Fruit fly (Drosophila melanogaster): Measurements from ENCODE around the gene pira.

pira gene

dm6 chrX:12723332-12723731, 40.1 kb downstream of the pira start (continued):
- TF ChIP-seq CG32772 (GFP tag; IDR thresholded peaks at IDR 0.05), result peak; percentile 23; the same call in 1 of the 2 replicates
- no peak for TF ChIP-seq CG15514 (GFP tag; optimal IDR thresholded peaks at IDR 0.05)
- TF ChIP-seq nom (GFP tag; optimal IDR thresholded peaks at IDR 0.05), result peak; percentile 6
- peak; percentile 85 for TF ChIP-seq CG34376 (GFP tag; optimal IDR thresholded peaks at IDR 0.05)
- peak; percentile 26 for TF ChIP-seq CG15479 (GFP tag; optimal IDR thresholded peaks at IDR 0.05)
- TF ChIP-seq chm (GFP tag; IDR thresholded peaks at IDR 0.05), result peak; percentile 39; the same call in 1 of the 2 replicates
- no peak for TF ChIP-seq CG30020 (tag; optimal IDR thresholded peaks at IDR 0.05)
- peak; percentile 34 for TF ChIP-seq CG8281 (tag; optimal IDR thresholded peaks at IDR 0.05)
- TF ChIP-seq CG4328 (GFP tag; optimal IDR thresholded peaks at IDR 0.05), result peak; percentile 0
- no peak for TF ChIP-seq sob (GFP tag; IDR thresholded peaks at IDR 0.05)
- TF ChIP-seq HmgD (GFP tag; optimal IDR thresholded peaks at IDR 0.05), result no peak
- TF ChIP-seq ac (GFP tag; optimal IDR thresholded peaks at IDR 0.05), result no peak
- TF ChIP-seq ftz-f1 (GFP tag; optimal IDR thresholded peaks at IDR 0.05), result peak; percentile 28
- peak; percentile 78 for TF ChIP-seq sd (tag; optimal IDR thresholded peaks at IDR 0.05)
- TF ChIP-seq CG17359 (tag; optimal IDR thresholded peaks at IDR 0.05), result peak; percentile 36
- no peak for TF ChIP-seq CG15073 (GFP tag; optimal IDR thresholded peaks at IDR 0.05)
- peak; percentile 23 for TF ChIP-seq Hmr (GFP tag; optimal IDR thresholded peaks at IDR 0.05)
- no peak for TF ChIP-seq stc (GFP tag; IDR thresholded peaks at IDR 0.05)
- peak; percentile 87; the same call in 2 of the 4 replicates for TF ChIP-seq chinmo (GFP tag; IDR thresholded peaks at IDR 0.05; ENCODE audit: partially characterized antibody)
- TF ChIP-seq CG4360 (GFP tag; IDR thresholded peaks at IDR 0.05), result no peak
- peak; percentile 56 for TF ChIP-seq lab (GFP tag; optimal IDR thresholded peaks at IDR 0.05)
- peak; percentile 9 for TF ChIP-seq Nf-YC (tag; optimal IDR thresholded peaks at IDR 0.05)
- no peak for TF ChIP-seq cas (GFP tag; IDR thresholded peaks at IDR 0.05)
- TF ChIP-seq sna (GFP tag; IDR thresholded peaks at IDR 0.05; ENCODE audit: partially characterized antibody), result no peak
- TF ChIP-seq CG17385 (GFP tag; optimal IDR thresholded peaks at IDR 0.05), result peak; percentile 41
- TF ChIP-seq HmgZ (tag; optimal IDR thresholded peaks at IDR 0.05), result peak; percentile 14
- TF ChIP-seq CG12942 (GFP tag; optimal IDR thresholded peaks at IDR 0.05), result no peak
- peak; percentile 5 for TF ChIP-seq psq (GFP tag; optimal IDR thresholded peaks at IDR 0.05)
- peak; percentile 64 for TF ChIP-seq sug (tag; optimal IDR thresholded peaks at IDR 0.05)
- peak; percentile 30 for TF ChIP-seq CG2678 (tag; optimal IDR thresholded peaks at IDR 0.05)
- TF ChIP-seq Atf6 (GFP tag; IDR thresholded peaks at IDR 0.05), result peak; percentile 47; the same call in 1 of the 2 replicates
- TF ChIP-seq sqz (GFP tag; optimal IDR thresholded peaks at IDR 0.05), result peak; percentile 91
- no peak for TF ChIP-seq croc (GFP tag; conservative IDR thresholded peaks at IDR 0.05)
- TF ChIP-seq BtbVII (GFP tag; optimal IDR thresholded peaks at IDR 0.05), result peak; percentile 6
- TF ChIP-seq CG5180 (GFP tag; optimal IDR thresholded peaks at IDR 0.05), result peak; percentile 59
- peak; percentile 71 for TF ChIP-seq cg (GFP tag; optimal IDR thresholded peaks at IDR 0.05)
- TF ChIP-seq chn (GFP tag; optimal IDR thresholded peaks at IDR 0.05), result no peak
- no peak for TF ChIP-seq Jarid2 (GFP tag; optimal IDR thresholded peaks at IDR 0.05)
- TF ChIP-seq CG10654 (GFP tag; optimal IDR thresholded peaks at IDR 0.05), result no peak
- peak; percentile 90 for TF ChIP-seq exex (tag; optimal IDR thresholded peaks at IDR 0.05)
- peak; percentile 16 for TF ChIP-seq Fer1 (GFP tag; optimal IDR thresholded peaks at IDR 0.05)
- no peak for TF ChIP-seq NFAT (GFP tag; IDR thresholded peaks at IDR 0.05)
- no peak for TF ChIP-seq CG9932 (GFP tag; IDR thresholded peaks at IDR 0.05)
- TF ChIP-seq CG8290 (GFP tag; optimal IDR thresholded peaks at IDR 0.05), result no peak
- peak in 1 of 2 experiments; percentile 16 for TF ChIP-seq CG8290 (tag; optimal IDR thresholded peaks at IDR 0.05)
- no peak for TF ChIP-seq MTF-1 (GFP tag; optimal IDR thresholded peaks at IDR 0.05; ENCODE audit: borderline replicate concordance)
- peak; percentile 85 for TF ChIP-seq GATAe (GFP tag; conservative IDR thresholded peaks at IDR 0.05)
- peak; percentile 21 for TF ChIP-seq Med (GFP tag)
- no peak for TF ChIP-seq NC2α (GFP tag; optimal IDR thresholded peaks at IDR 0.05)
- no peak for TF ChIP-seq CG13123 (GFP tag; optimal IDR thresholded peaks at IDR 0.05)
- TF ChIP-seq zfh2 (GFP tag; optimal IDR thresholded peaks at IDR 0.05), result no peak

Data from whole organism, embryonic.